Worm (Caenorhabditis elegans) whole organism, mixed stage, embryonic: ENCODE measurements around the gene C05C10.5.

Experiments
- M03D4.4 ChIP-seq: sonication (generic microtip); optimal IDR thresholded peaks from 2 replicates; lab custom pipeline; 2017; ENCODE audit warnings: mild to moderate bottlenecking, missing genetic modification characterization, missing compliant biosample characterization
- bed-3 ChIP-seq: fragments of 200-800 bp; sonication (Bioruptor generic); optimal IDR thresholded peaks from 3 replicates; lab custom pipeline; 2018; ENCODE audit warnings: mild to moderate bottlenecking, missing genetic modification characterization, moderate library complexity, missing compliant biosample characterization
- blmp-1 ChIP-seq: fragments of 150-350 bp; optimal IDR thresholded peaks from 2 replicates; lab custom pipeline; 2014; ENCODE audit warnings: missing biosample characterization, missing genetic modification characterization
- ceh-39 ChIP-seq: fragments of 150-350 bp; optimal IDR thresholded peaks from 2 replicates; lab custom pipeline; 2014; ENCODE audit warnings: missing biosample characterization, missing genetic modification characterization
- ceh-43 ChIP-seq: fragments of 200-800 bp; sonication (Bioruptor generic); optimal IDR thresholded peaks from 2 replicates; lab custom pipeline; 2018; ENCODE audit warnings: mild to moderate bottlenecking, missing genetic modification characterization, moderate library complexity, missing compliant biosample characterization
- ceh-83 ChIP-seq: fragments of 200-800 bp; sonication (Bioruptor generic); optimal IDR thresholded peaks from 2 replicates; lab custom pipeline; 2018; ENCODE audit warnings: mild to moderate bottlenecking, missing genetic modification characterization, missing compliant biosample characterization
- ces-1 ChIP-seq: fragments of 150-350 bp; optimal IDR thresholded peaks from 2 replicates; lab custom pipeline; 2014; ENCODE audit warnings: missing biosample characterization, missing genetic modification reagents, missing genetic modification characterization
- cnd-1 ChIP-seq: fragments of 200-800 bp; sonication (Bioruptor generic); optimal IDR thresholded peaks from 2 replicates; lab custom pipeline; 2018; ENCODE audit warnings: mild to moderate bottlenecking, missing genetic modification characterization, missing compliant biosample characterization
- drap-1 ChIP-seq: fragments of 200-800 bp; sonication (Bioruptor generic); optimal IDR thresholded peaks from 3 replicates; lab custom pipeline; 2018; ENCODE audit warnings: mild to moderate bottlenecking, missing genetic modification characterization, missing compliant biosample characterization
- elt-1 ChIP-seq: sonication (generic microtip); optimal IDR thresholded peaks from 2 replicates; lab custom pipeline; 2017; ENCODE audit warnings: missing genetic modification characterization, mild to moderate bottlenecking, missing compliant biosample characterization, antibody characterized with exemption, moderate library complexity, borderline replicate concordance; ENCODE audit not compliant: insufficient read depth
- elt-3 ChIP-seq: fragments of 150-350 bp; optimal IDR thresholded peaks from 2 replicates; lab custom pipeline; 2014; ENCODE audit warnings: missing biosample characterization, missing genetic modification characterization
- flh-1 ChIP-seq: fragments of 200-800 bp; sonication (Bioruptor generic); optimal IDR thresholded peaks from 2 replicates; lab custom pipeline; 2018; ENCODE audit warnings: mild to moderate bottlenecking, missing genetic modification characterization, moderate library complexity, missing compliant biosample characterization
- ham-2 ChIP-seq: fragments of 200-800 bp; sonication (Bioruptor generic); optimal IDR thresholded peaks from 2 replicates; lab custom pipeline; 2018; ENCODE audit warnings: mild to moderate bottlenecking, missing genetic modification characterization, missing compliant biosample characterization
- hlh-1 ChIP-seq: fragments of 150-350 bp; optimal IDR thresholded peaks from 2 replicates; lab custom pipeline; 2014; ENCODE audit warnings: missing biosample characterization, missing genetic modification reagents, missing genetic modification characterization
- lin-13 ChIP-seq: fragments of 150-350 bp; optimal IDR thresholded peaks from 2 replicates; lab custom pipeline; 2014; ENCODE audit warnings: missing biosample characterization, missing genetic modification characterization
- lsy-2 ChIP-seq: fragments of 150-350 bp; optimal IDR thresholded peaks from 2 replicates; lab custom pipeline; 2014; ENCODE audit warnings: missing biosample characterization, missing genetic modification characterization
- mep-1 ChIP-seq: fragments of 150-350 bp; optimal IDR thresholded peaks from 2 replicates; lab custom pipeline; 2017; ENCODE audit warnings: missing biosample characterization, missing genetic modification reagents, missing genetic modification characterization, inconsistent platforms
- mls-2 ChIP-seq: sonication (generic microtip); optimal IDR thresholded peaks from 2 replicates; lab custom pipeline; 2016; ENCODE audit warnings: mild to moderate bottlenecking, missing genetic modification characterization, moderate library complexity, missing compliant biosample characterization
- nhr-12 ChIP-seq: fragments of 150-350 bp; optimal IDR thresholded peaks from 2 replicates; lab custom pipeline; 2014; ENCODE audit warnings: missing biosample characterization, missing genetic modification characterization
- nhr-2 ChIP-seq: fragments of 150-350 bp; optimal IDR thresholded peaks from 2 replicates; lab custom pipeline; 2014; ENCODE audit warnings: missing biosample characterization, missing genetic modification characterization
- nhr-237 ChIP-seq: fragments of 150-350 bp; optimal IDR thresholded peaks from 2 replicates; lab custom pipeline; 2014; ENCODE audit warnings: missing biosample characterization, missing genetic modification characterization
- nhr-76 ChIP-seq: sonication (generic microtip); optimal IDR thresholded peaks from 2 replicates; lab custom pipeline; 2017; ENCODE audit warnings: missing biosample characterization, missing genetic modification characterization
- pha-4 ChIP-seq: fragments of 150-350 bp; optimal IDR thresholded peaks from 2 replicates; lab custom pipeline; 2018; ENCODE audit warnings: missing biosample characterization, missing genetic modification reagents, missing genetic modification characterization
- sem-2 ChIP-seq: fragments of 200-800 bp; sonication (Bioruptor generic); optimal IDR thresholded peaks from 2 replicates; lab custom pipeline; 2018; ENCODE audit warnings: mild to moderate bottlenecking, missing genetic modification characterization, missing compliant biosample characterization
- snpc-4 ChIP-seq: fragments of 150-350 bp; optimal IDR thresholded peaks from 2 replicates; lab custom pipeline; 2014; ENCODE audit warnings: missing biosample characterization, missing genetic modification characterization
- sptf-1 ChIP-seq: sonication (generic microtip); optimal IDR thresholded peaks from 2 replicates; lab custom pipeline; 2017; ENCODE audit warnings: mild to moderate bottlenecking, missing genetic modification characterization, moderate library complexity, missing compliant biosample characterization
- unc-120 ChIP-seq: sonication (generic microtip); optimal IDR thresholded peaks from 2 replicates; lab custom pipeline; 2017; ENCODE audit warnings: missing genetic modification characterization, missing compliant biosample characterization; ENCODE audit not compliant: poor library complexity, severe bottlenecking
- unc-62 ChIP-seq: fragments of 150-350 bp; optimal IDR thresholded peaks from 2 replicates; lab custom pipeline; 2014; ENCODE audit warnings: missing biosample characterization, missing genetic modification reagents, missing genetic modification characterization
- zip-8 ChIP-seq: fragments of 150-350 bp; optimal IDR thresholded peaks from 2 replicates; lab custom pipeline; 2014; ENCODE audit warnings: missing biosample characterization, missing genetic modification characterization
- ztf-11 ChIP-seq: fragments of 150-350 bp; optimal IDR thresholded peaks from 2 replicates; lab custom pipeline; 2014; ENCODE audit warnings: missing biosample characterization, missing genetic modification characterization

The C05C10.5 gene

DNA sequence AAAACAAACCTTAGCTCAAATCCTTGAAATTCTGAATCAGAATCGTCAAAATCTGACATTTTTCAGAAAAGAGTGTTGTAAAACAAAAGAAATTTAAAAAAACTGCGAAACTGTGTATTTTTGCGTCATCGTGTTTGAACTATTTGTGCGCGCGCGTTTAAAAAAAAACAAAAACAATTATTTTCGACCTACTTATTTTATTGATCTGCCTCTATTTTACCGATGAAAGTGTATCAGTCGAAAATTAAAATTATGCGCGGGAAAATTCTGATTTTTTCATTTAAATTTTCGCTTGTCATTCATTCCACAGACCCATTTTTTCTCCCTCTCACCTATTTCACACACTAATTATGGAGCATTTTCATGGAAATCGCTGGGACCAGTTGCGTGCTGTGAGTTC, at the start of gene C05C10.5, which contains the start of gene C05C10.7:
C05C10.5 (plus strand) TSS at position 164 of the 400 bp plus-strand sequence.
C05C10.7 (minus strand) TSS at position 95 of the 400 bp plus-strand sequence.
- TF ChIP-seq ces-1 (GFP tag; lab: Kevin White, UChicago) = no peak
- TF ChIP-seq elt-3 = no peak
- no peak for TF ChIP-seq nhr-12 (tag; lab: Kevin White, UChicago)
- no peak for TF ChIP-seq sptf-1
- no peak for TF ChIP-seq mep-1 (tag; lab: Kevin White, UChicago)
- no peak for TF ChIP-seq cnd-1
- no peak for TF ChIP-seq mls-2 (tag; lab: Kevin White, UChicago)
- no peak for TF ChIP-seq blmp-1 (tag; lab: Kevin White, UChicago)
- TF ChIP-seq snpc-4 (tag; lab: Kevin White, UChicago) = no peak
- no peak for TF ChIP-seq sem-2 (GFP tag; lab: Kevin White, UChicago)
- no peak for TF ChIP-seq elt-1 (tag; lab: Kevin White, UChicago)
- no peak for TF ChIP-seq ceh-43 (GFP tag; lab: Kevin White, UChicago)
- TF ChIP-seq M03D4.4 (tag; lab: Kevin White, UChicago) = no peak
- TF ChIP-seq ceh-83 (GFP tag; lab: Kevin White, UChicago) = no peak
- no peak for TF ChIP-seq zip-8
- TF ChIP-seq bed-3 (GFP tag; lab: Kevin White, UChicago) = no peak
- no peak for TF ChIP-seq nhr-2
- TF ChIP-seq flh-1 (GFP tag; lab: Kevin White, UChicago) = no peak
- no peak for TF ChIP-seq ceh-39

DNA sequence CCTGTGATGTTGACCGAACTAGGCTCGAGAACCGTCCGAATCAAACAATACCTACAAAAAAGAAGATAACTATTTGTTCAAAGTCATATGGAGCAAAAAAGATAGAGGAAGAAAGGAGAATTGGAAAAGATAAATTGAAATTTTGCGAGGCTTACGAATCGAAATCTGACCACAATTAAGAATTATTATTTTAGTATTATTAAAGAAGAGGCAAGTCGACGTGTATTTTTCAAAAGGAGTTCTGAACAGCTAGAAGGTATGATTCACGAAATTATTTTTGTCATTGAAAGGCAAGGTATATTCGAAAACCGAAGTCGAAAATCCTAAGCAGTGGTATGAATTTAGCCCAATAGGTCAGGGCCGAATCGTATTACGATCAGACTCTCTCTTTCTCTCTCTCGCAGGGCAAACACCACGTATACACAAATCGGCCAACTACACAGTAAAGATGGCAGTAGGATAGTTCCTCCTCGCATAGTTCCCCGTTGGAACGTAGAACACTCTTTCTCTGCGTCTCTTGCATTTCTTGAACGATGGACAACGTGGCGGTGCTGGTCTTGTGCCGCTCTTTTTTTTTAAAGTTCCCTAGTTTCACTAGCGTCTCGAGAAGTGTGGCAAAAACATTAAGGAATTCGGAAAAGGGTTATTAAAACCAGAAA, 47.7 kb upstream of the C05C10.5 start, which contains the start of gene vgln-1:
vgln-1 (minus strand) TSS at position 51 of the 659 bp plus-strand sequence.
- no peak for TF ChIP-seq ham-2 (GFP tag; lab: Kevin White, UChicago)
- no peak for TF ChIP-seq unc-120 (tag; lab: Kevin White, UChicago)
- no peak for TF ChIP-seq unc-62 (GFP tag; lab: Kevin White, UChicago)
- TF ChIP-seq nhr-237 (tag; lab: Kevin White, UChicago) = no peak
- TF ChIP-seq ces-1 (GFP tag; lab: Kevin White, UChicago) = no peak
- peak; percentile 20 for TF ChIP-seq pha-4 (tag; lab: Kevin White, UChicago)
- no peak for TF ChIP-seq mls-2 (tag; lab: Kevin White, UChicago)
- TF ChIP-seq drap-1 (GFP tag; lab: Kevin White, UChicago) = no peak
- TF ChIP-seq sptf-1 = peak; percentile 7
- TF ChIP-seq mep-1 (tag; lab: Kevin White, UChicago) = no peak
- TF ChIP-seq lsy-2 = no peak
- no peak for TF ChIP-seq ztf-11 (tag; lab: Kevin White, UChicago)
- no peak for TF ChIP-seq ceh-39
- TF ChIP-seq zip-8 = no peak

DNA sequence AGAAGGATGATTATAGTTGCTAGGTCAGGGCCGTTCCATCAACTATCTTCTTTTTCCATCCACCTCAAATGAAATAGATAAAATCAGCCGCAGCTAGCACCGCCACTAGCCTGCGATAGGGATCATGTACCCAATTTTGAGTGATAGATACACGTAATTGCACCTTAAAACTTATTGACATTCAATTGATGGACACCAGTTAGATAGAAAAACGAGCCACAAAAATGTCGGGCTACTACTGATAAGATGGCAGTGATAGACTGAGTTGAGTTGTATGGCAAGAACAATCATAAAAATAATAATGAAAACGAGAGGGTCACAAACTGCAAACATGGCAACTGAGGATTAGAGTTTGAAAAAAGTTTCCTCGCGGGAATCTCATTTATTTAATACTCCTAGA, 47.0 kb upstream of the C05C10.5 start:
- no peak for TF ChIP-seq nhr-237 (tag; lab: Kevin White, UChicago)
- TF ChIP-seq elt-1 (tag; lab: Kevin White, UChicago) = peak; percentile 96
- no peak for TF ChIP-seq lsy-2
- TF ChIP-seq nhr-2 = peak; percentile 4
- peak; percentile 76 for TF ChIP-seq ham-2 (GFP tag; lab: Kevin White, UChicago)
- TF ChIP-seq unc-62 (GFP tag; lab: Kevin White, UChicago) = peak; percentile 42

ce11 chrII:9892409-9892808, 46.4 kb upstream of the C05C10.5 start, which contains the start of gene C08H9.16:
Gene C08H9.16, plus strand, starts transcription at chrII:9892778.
- TF ChIP-seq nhr-76 (tag; lab: Kevin White, UChicago) (no peak), mep-1 (tag; lab: Kevin White, UChicago) (peak; percentile 36), lin-13 (tag; lab: Kevin White, UChicago) (peak; percentile 11), sptf-1 (no peak), hlh-1 (tag; lab: Kevin White, UChicago) (peak; percentile 59), lsy-2 (peak; percentile 95)
- TF ChIP-seq, all 35 proteins: peak for 4

- TF ChIP-seq bed-3 (GFP tag; lab: Kevin White, UChicago) (no peak), snpc-4 (tag; lab: Kevin White, UChicago) (no peak), elt-3 (no peak), ces-1 (GFP tag; lab: Kevin White, UChicago) (no peak), blmp-1 (tag; lab: Kevin White, UChicago) (no peak), M03D4.4 (tag; lab: Kevin White, UChicago) (no peak), drap-1 (GFP tag; lab: Kevin White, UChicago) (no peak), mep-1 (tag; lab: Kevin White, UChicago) (no peak), ham-2 (GFP tag; lab: Kevin White, UChicago) (no peak), ceh-43 (GFP tag; lab: Kevin White, UChicago) (no peak), nhr-2 (no peak)
These were observed 44.4 kb upstream of the C05C10.5 start, which contains the start of gene F26C11.1 for ce11 chrII:9894435-9894834. Gene F26C11.1, plus strand, starts transcription at chrII:9894735.
